Worm (Caenorhabditis elegans): ENCODE measurements around the gene srh-170.

DNA sequence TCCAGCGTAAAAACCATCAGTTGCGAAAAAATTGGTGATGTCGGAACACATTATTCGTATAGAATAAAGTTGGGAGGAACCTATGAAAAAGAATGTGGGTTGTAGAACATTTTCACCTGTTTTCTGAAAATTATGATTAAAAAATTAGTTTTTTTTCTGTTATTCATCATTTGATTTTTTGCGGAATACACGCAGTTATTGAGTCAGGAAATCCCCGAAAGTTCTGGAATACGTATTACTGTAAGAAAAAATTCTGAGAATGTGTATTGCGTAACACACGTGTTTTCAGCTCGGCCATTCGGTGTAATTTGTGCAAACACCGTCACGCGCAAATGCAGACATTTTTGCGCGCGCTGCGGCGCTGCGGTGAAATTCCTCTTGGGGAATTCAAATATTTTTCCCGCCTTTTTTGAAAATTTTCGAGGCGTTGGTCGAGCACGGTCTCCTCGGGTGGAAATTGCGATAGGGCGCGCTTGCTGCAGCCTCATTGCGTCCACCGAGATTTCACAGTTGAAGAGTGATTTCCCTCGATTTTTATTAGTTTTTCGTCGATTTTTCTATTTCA is at the start of gene srh-170:
- no peak for TF ChIP-seq egl-13 (tag; optimal IDR thresholded peaks at IDR 0.05)
- no peak for TF ChIP-seq fkh-10 (GFP tag; optimal IDR thresholded peaks at IDR 0.05)
- TF ChIP-seq nhr-237 (tag; optimal IDR thresholded peaks at IDR 0.05) = no peak
- no peak for TF ChIP-seq ama-1 (optimal IDR thresholded peaks at IDR 0.05)
- no peak for TF ChIP-seq nhr-20 (tag; optimal IDR thresholded peaks at IDR 0.05)
- no peak for TF ChIP-seq aly-2 (tag; optimal IDR thresholded peaks at IDR 0.05)
- TF ChIP-seq dsc-1 (tag; optimal IDR thresholded peaks at IDR 0.05) = no peak
- TF ChIP-seq C34B4.2 (tag; optimal IDR thresholded peaks at IDR 0.05) = no peak
- no peak for TF ChIP-seq snpc-4 (tag; optimal IDR thresholded peaks at IDR 0.05)
- TF ChIP-seq rnt-1 (tag; optimal IDR thresholded peaks at IDR 0.05) = no peak
- TF ChIP-seq ceh-8 (GFP tag; optimal IDR thresholded peaks at IDR 0.05) = no peak
- no peak for TF ChIP-seq nhr-12 (tag; optimal IDR thresholded peaks at IDR 0.05)

All from whole organism, L1 larva.